Fruit fly (Drosophila melanogaster) whole organism: Measurements from ENCODE around the gene CG1951.

Source experiments
- CG8478 ChIP-seq: fragments of >200 bp; optimal IDR thresholded peaks from 2 replicates; lab custom pipeline; 2018; ENCODE audit warnings: inconsistent platforms
- Dll ChIP-seq: fragments of >200 bp; optimal IDR thresholded peaks from 2 replicates; lab custom pipeline; 2017
- EcR ChIP-seq, 2 experiments: fragments of >200 bp; optimal IDR thresholded peaks; 2 replicates each; lab custom pipeline; 2017; ENCODE audit warnings: missing biosample characterization in 2 of 2, missing genetic modification characterization in 2 of 2, missing genetic modification reagents in 2 of 2
- pan ChIP-seq: fragments of >200 bp; optimal IDR thresholded peaks from 2 replicates; lab custom pipeline; 2017
- psq ChIP-seq: fragments of >200 bp; optimal IDR thresholded peaks from 2 replicates; lab custom pipeline; 2017

DNA sequence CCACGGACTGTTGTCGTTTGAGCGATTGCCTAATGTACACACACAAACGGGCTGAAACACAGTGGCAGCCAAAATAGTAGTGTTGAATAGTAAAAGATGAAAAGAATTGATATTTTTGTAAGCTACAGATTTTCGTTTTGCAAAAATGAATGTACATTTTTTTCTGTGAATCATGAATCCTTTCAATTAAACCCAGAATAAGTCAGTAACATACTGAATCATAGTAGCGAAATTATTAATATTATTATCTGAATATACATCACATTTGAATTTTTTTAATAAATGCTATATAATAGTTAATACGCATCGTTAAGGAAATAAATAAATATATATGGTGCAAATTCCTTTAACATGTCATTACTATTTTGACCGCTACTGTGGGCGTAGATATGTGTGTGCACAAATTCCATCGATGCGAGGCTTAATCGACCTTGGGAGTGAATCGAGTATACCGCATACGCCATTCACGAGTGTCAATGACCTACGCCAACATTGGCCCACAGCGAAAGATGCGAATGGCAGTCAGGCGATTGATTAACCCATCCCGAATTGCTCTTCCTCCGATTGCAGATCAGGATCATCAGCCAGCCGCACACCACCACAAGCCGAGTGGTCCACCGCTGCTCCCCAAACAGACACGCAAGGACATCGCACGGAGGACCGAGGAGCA, 13.6 kb downstream of the CG1951 start:
- TF ChIP-seq psq (lab: Kevin White, UChicago): no peak
- no peak for TF ChIP-seq pan (lab: Kevin White, UChicago)
- TF ChIP-seq CG8478: no peak
- TF ChIP-seq EcR (GFP tag; optimal IDR thresholded peaks at IDR 0.05; lab: Kevin White, UChicago): no peak
- TF ChIP-seq Dll (lab: Kevin White, UChicago): no peak
